Fruit fly (Drosophila melanogaster): ENCODE measurements around the gene FoxK.
A peak's percentile ranks its signal among the peaks of the same experiment; 100 is the strongest.

The FoxK gene

dm6 chr3L:11119901-11120418 lies 623 bp downstream of the FoxK start (continued):
- TF ChIP-seq mld (GFP tag; IDR thresholded peaks at IDR 0.05; ENCODE audit: partially characterized antibody) = no peak
- TF ChIP-seq Sox102F (GFP tag; optimal IDR thresholded peaks at IDR 0.05) = no peak
- no peak for TF ChIP-seq Nf-YB (GFP tag; optimal IDR thresholded peaks at IDR 0.05)
- no peak for TF ChIP-seq Jarid2 (GFP tag; optimal IDR thresholded peaks at IDR 0.05)
- no peak for TF ChIP-seq BEAF-32 (GFP tag; optimal IDR thresholded peaks at IDR 0.05)
- no peak for TF ChIP-seq pan (optimal IDR thresholded peaks at IDR 0.05)
- TF ChIP-seq pan (GFP tag; optimal IDR thresholded peaks at IDR 0.05 in 1 of 2, IDR thresholded peaks at IDR 0.05 in 1 of 2) = no peak
- TF ChIP-seq nom (GFP tag; optimal IDR thresholded peaks at IDR 0.05) = no peak
- peak; percentile 91 for TF ChIP-seq mirr (GFP tag; optimal IDR thresholded peaks at IDR 0.05)
- peak; percentile 64 for TF ChIP-seq wek (GFP tag; optimal IDR thresholded peaks at IDR 0.05)
- no peak for TF ChIP-seq CG18476 (GFP tag; optimal IDR thresholded peaks at IDR 0.05)
- TF ChIP-seq H2.0 (GFP tag; IDR thresholded peaks at IDR 0.05) = no peak
- no peak for TF ChIP-seq maf-S (GFP tag; optimal IDR thresholded peaks at IDR 0.05)
- 0 out of 2 replicates have a peak, but pooled peaks have one; percentile 5 for TF ChIP-seq onecut (GFP tag; IDR thresholded peaks at IDR 0.05)
- TF ChIP-seq fd64A (GFP tag; optimal IDR thresholded peaks at IDR 0.05) = peak; percentile 81
- no peak; the same call in 2 of the 3 replicates for TF ChIP-seq CG17361 (GFP tag; IDR thresholded peaks at IDR 0.05)
- no peak for TF ChIP-seq gt (GFP tag; IDR thresholded peaks at IDR 0.05)
- no peak; the same call in 1 of the 2 replicates for TF ChIP-seq CG1024 (GFP tag; IDR thresholded peaks at IDR 0.05)
- no peak for TF ChIP-seq pum (GFP tag; optimal IDR thresholded peaks at IDR 0.05)
- no peak for TF ChIP-seq bowl (GFP tag; IDR thresholded peaks at IDR 0.05)
- peak; percentile 41 for TF ChIP-seq CG1603 (tag; optimal IDR thresholded peaks at IDR 0.05)
- TF ChIP-seq CG8478 (optimal IDR thresholded peaks at IDR 0.05) = peak; percentile 88
- no peak for TF ChIP-seq shn (GFP tag; optimal IDR thresholded peaks at IDR 0.05)
- TF ChIP-seq sim (GFP tag; IDR thresholded peaks at IDR 0.05) = no peak
- TF ChIP-seq zf30C (GFP tag; optimal IDR thresholded peaks at IDR 0.05) = no peak
- no peak for TF ChIP-seq Lpt (GFP tag; optimal IDR thresholded peaks at IDR 0.05)
- TF ChIP-seq CG17186 (GFP tag; optimal IDR thresholded peaks at IDR 0.05) = no peak
- TF ChIP-seq Hr39 (optimal IDR thresholded peaks at IDR 0.05) = no peak
- TF ChIP-seq danr (GFP tag; IDR thresholded peaks at IDR 0.05) = no peak
- TF ChIP-seq h (optimal IDR thresholded peaks at IDR 0.05) = no peak
- TF ChIP-seq CG16813 (GFP tag; IDR thresholded peaks at IDR 0.05; ENCODE audit: partially characterized antibody) = no peak
- TF ChIP-seq CG6791 (GFP tag; IDR thresholded peaks at IDR 0.05; ENCODE audit: partially characterized antibody) = no peak
- no peak for TF ChIP-seq CG9609 (GFP tag; optimal IDR thresholded peaks at IDR 0.05)
- no peak for TF ChIP-seq fru (optimal IDR thresholded peaks at IDR 0.05)
- TF ChIP-seq CG7987 (GFP tag; optimal IDR thresholded peaks at IDR 0.05) = peak; percentile 22
- no peak for TF ChIP-seq Atf-2 (GFP tag; optimal IDR thresholded peaks at IDR 0.05)
- no peak for TF ChIP-seq Sry-β (GFP tag; optimal IDR thresholded peaks at IDR 0.05)
- no peak for TF ChIP-seq GATAe (GFP tag; conservative IDR thresholded peaks at IDR 0.05)
- peak; percentile 14 for TF ChIP-seq jumu (GFP tag; optimal IDR thresholded peaks at IDR 0.05)
- TF ChIP-seq slou (GFP tag; optimal IDR thresholded peaks at IDR 0.05) = no peak
- TF ChIP-seq CG7839 (tag; optimal IDR thresholded peaks at IDR 0.05) = no peak
- TF ChIP-seq chif (GFP tag; optimal IDR thresholded peaks at IDR 0.05) = no peak
- TF ChIP-seq chm (GFP tag; IDR thresholded peaks at IDR 0.05) = 0 out of 2 replicates have a peak, but pooled peaks have one; percentile 11
- peak; percentile 5 for TF ChIP-seq lilli (GFP tag; optimal IDR thresholded peaks at IDR 0.05)
- peak; percentile 95 for TF ChIP-seq kni (GFP tag; optimal IDR thresholded peaks at IDR 0.05)
- TF ChIP-seq NfI (GFP tag; optimal IDR thresholded peaks at IDR 0.05) = no peak
- TF ChIP-seq dpn (GFP tag; optimal IDR thresholded peaks at IDR 0.05) = no peak
- peak; percentile 6; the same call in 1 of the 2 replicates for TF ChIP-seq NFAT (GFP tag; IDR thresholded peaks at IDR 0.05)
- TF ChIP-seq CHES-1-like (GFP tag; optimal IDR thresholded peaks at IDR 0.05) = peak; percentile 27
- no peak for TF ChIP-seq so (GFP tag; IDR thresholded peaks at IDR 0.05)
- TF ChIP-seq fd3F (GFP tag; optimal IDR thresholded peaks at IDR 0.05) = no peak
- peak; percentile 46 for TF ChIP-seq CG12155 (GFP tag; optimal IDR thresholded peaks at IDR 0.05)
- no peak for TF ChIP-seq sens-2 (GFP tag; IDR thresholded peaks at IDR 0.05)
